Worm (Caenorhabditis elegans): ENCODE results near the gene tbg-1.

DNA sequence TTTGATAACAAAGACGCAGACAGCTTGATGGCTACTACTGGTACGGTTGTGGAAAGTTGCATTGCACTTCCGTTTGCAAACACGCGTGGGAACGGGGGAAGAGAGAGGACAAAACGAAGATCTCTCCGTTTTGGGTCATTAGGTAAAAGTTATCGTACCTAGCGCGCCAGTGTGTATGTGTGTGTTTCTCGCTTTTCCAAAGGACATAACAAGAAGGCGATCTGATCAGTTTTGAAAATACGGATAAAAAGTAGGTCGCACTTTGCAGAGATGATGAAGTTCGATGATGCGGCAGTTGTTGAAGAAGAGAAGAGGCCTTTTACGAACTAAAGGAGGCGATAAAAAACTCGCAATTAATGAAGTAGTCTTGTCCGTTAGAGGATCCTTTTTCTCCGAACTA, 16.1 kb upstream of the tbg-1 start:
- TF ChIP-seq him-1 (tag; optimal IDR thresholded peaks at IDR 0.05): no peak
- no peak for TF ChIP-seq W03F9.2 (tag; optimal IDR thresholded peaks at IDR 0.05)
